Worm (Caenorhabditis elegans) whole organism, L2 larva: ENCODE results near the gene F40F8.11.
"Not testable (repeated sequence)": the region's sequence is repeated elsewhere in the genome, so short reads cannot be mapped to it uniquely, and the experiment has no call there.

ENCODE experiments used
- C34F6.9 ChIP-seq: fragments of 150-350 bp; optimal IDR thresholded peaks from 2 replicates; lab custom pipeline; 2014; ENCODE audit warnings: missing biosample characterization, missing genetic modification characterization
- F13H6.1 ChIP-seq: sonication (generic microtip); optimal IDR thresholded peaks from 2 replicates; lab custom pipeline; 2016; ENCODE audit warnings: missing genetic modification characterization, missing compliant biosample characterization
- R02D3.7 ChIP-seq: fragments of 150-350 bp; optimal IDR thresholded peaks from 2 replicates; lab custom pipeline; 2014; ENCODE audit warnings: missing biosample characterization, missing genetic modification characterization
- alr-1 ChIP-seq: fragments of 150-350 bp; optimal IDR thresholded peaks from 2 replicates; lab custom pipeline; 2014; ENCODE audit warnings: missing biosample characterization, missing genetic modification characterization
- ama-1 ChIP-seq: fragments of 150-350 bp; optimal IDR thresholded peaks from 2 replicates; lab custom pipeline; 2018; ENCODE audit warnings: inconsistent platforms
- ceh-16 ChIP-seq: fragments of 150-350 bp; optimal IDR thresholded peaks from 2 replicates; lab custom pipeline; 2014; ENCODE audit warnings: missing biosample characterization, missing genetic modification characterization
- crh-2 ChIP-seq: sonication (generic microtip); optimal IDR thresholded peaks from 2 replicates; lab custom pipeline; 2017; ENCODE audit warnings: missing biosample characterization, missing genetic modification characterization
- egl-27 ChIP-seq: sonication (generic microtip); optimal IDR thresholded peaks from 3 replicates; lab custom pipeline; 2017; ENCODE audit warnings: missing biosample characterization, missing genetic modification reagents, missing genetic modification characterization
- elt-3 ChIP-seq: sonication (generic microtip); optimal IDR thresholded peaks from 2 replicates; lab custom pipeline; 2017; ENCODE audit warnings: missing biosample characterization, missing genetic modification characterization
- fos-1 ChIP-seq: fragments of 150-350 bp; optimal IDR thresholded peaks from 2 replicates; lab custom pipeline; 2014; ENCODE audit warnings: missing biosample characterization, missing genetic modification characterization
- gmeb-1 ChIP-seq: fragments of 150-350 bp; optimal IDR thresholded peaks from 2 replicates; lab custom pipeline; 2014; ENCODE audit warnings: missing biosample characterization, missing genetic modification characterization
- lin-11 ChIP-seq: fragments of 150-350 bp; sonication (generic microtip); optimal IDR thresholded peaks from 2 replicates; lab custom pipeline; 2014; ENCODE audit warnings: missing biosample characterization, missing genetic modification characterization, inconsistent platforms, mixed read lengths
- lin-13 ChIP-seq: fragments of 150-350 bp; optimal IDR thresholded peaks from 2 replicates; lab custom pipeline; 2014; ENCODE audit warnings: missing biosample characterization, missing genetic modification reagents, missing genetic modification characterization
- mab-5 ChIP-seq: fragments of 150-350 bp; optimal IDR thresholded peaks from 2 replicates; lab custom pipeline; 2014; ENCODE audit warnings: missing biosample characterization, missing genetic modification characterization
- mbf-1 ChIP-seq: sonication (generic microtip); optimal IDR thresholded peaks from 2 replicates; lab custom pipeline; 2017; ENCODE audit warnings: missing biosample characterization, missing genetic modification characterization
- nhr-10 ChIP-seq: sonication (generic microtip); optimal IDR thresholded peaks from 2 replicates; lab custom pipeline; 2017; ENCODE audit warnings: missing biosample characterization, missing genetic modification characterization
- nhr-11 ChIP-seq: fragments of 150-350 bp; optimal IDR thresholded peaks from 2 replicates; lab custom pipeline; 2014; ENCODE audit warnings: missing biosample characterization, missing genetic modification characterization
- nhr-12 ChIP-seq: fragments of 150-350 bp; optimal IDR thresholded peaks from 2 replicates; lab custom pipeline; 2014; ENCODE audit warnings: missing biosample characterization, missing genetic modification characterization
- nhr-129 ChIP-seq: fragments of 150-350 bp; optimal IDR thresholded peaks from 2 replicates; lab custom pipeline; 2014; ENCODE audit warnings: missing biosample characterization, missing genetic modification characterization
- nhr-21 ChIP-seq: fragments of 150-350 bp; optimal IDR thresholded peaks from 2 replicates; lab custom pipeline; 2014; ENCODE audit warnings: missing biosample characterization, missing genetic modification characterization
- nhr-23 ChIP-seq: fragments of 150-350 bp; optimal IDR thresholded peaks from 2 replicates; lab custom pipeline; 2014; ENCODE audit warnings: missing biosample characterization, missing genetic modification reagents, missing genetic modification characterization
- nhr-6 ChIP-seq: fragments of 150-350 bp; optimal IDR thresholded peaks from 2 replicates; lab custom pipeline; 2014; ENCODE audit warnings: missing biosample characterization, missing genetic modification characterization
- sma-3 ChIP-seq: sonication (generic microtip); optimal IDR thresholded peaks from 2 replicates; lab custom pipeline; 2016; ENCODE audit warnings: missing genetic modification reagents, missing genetic modification characterization, missing compliant biosample characterization
- sma-9 ChIP-seq, 2 experiments: fragments of 150-350 bp in 1 of 2; sonication (generic microtip) in 1 of 2; optimal IDR thresholded peaks; 2 replicates each; lab custom pipeline; 2014 to 2016; ENCODE audit warnings: missing genetic modification characterization in 2 of 2, mild to moderate bottlenecking in 1 of 2, missing biosample characterization in 1 of 2, missing compliant biosample characterization in 1 of 2, missing genetic modification reagents in 1 of 2, moderate library complexity in 1 of 2
- unc-55 ChIP-seq: fragments of 150-350 bp; sonication (generic microtip); optimal IDR thresholded peaks from 3 replicates; lab custom pipeline; 2014; ENCODE audit warnings: missing biosample characterization, missing genetic modification reagents, missing genetic modification characterization
- unc-62 ChIP-seq: fragments of 150-350 bp; optimal IDR thresholded peaks from 2 replicates; lab custom pipeline; 2014; ENCODE audit warnings: missing biosample characterization, missing genetic modification reagents, missing genetic modification characterization
- zag-1 ChIP-seq: fragments of 150-350 bp; optimal IDR thresholded peaks from 2 replicates; lab custom pipeline; 2014; ENCODE audit warnings: missing biosample characterization, missing genetic modification characterization
- ztf-1 ChIP-seq: fragments of 200-800 bp; sonication (Bioruptor generic); conservative IDR thresholded peaks from 2 replicates; pipeline ENCODE4 v1.3.6; 2022; ENCODE audit warnings: missing genetic modification characterization, missing compliant biosample characterization
- ztf-11 ChIP-seq: sonication (generic microtip); optimal IDR thresholded peaks from 2 replicates; lab custom pipeline; 2017; ENCODE audit warnings: missing biosample characterization, missing genetic modification characterization
- ztf-4 ChIP-seq: fragments of 150-350 bp; optimal IDR thresholded peaks from 2 replicates; lab custom pipeline; 2014; ENCODE audit warnings: missing biosample characterization, missing genetic modification characterization

The F40F8.11 gene

ce11 chrII:11125059-11125594, 7.3 kb downstream of the F40F8.11 start:
- no peak for TF ChIP-seq nhr-12
- TF ChIP-seq zag-1 (tag; lab: Kevin White, UChicago) = no peak
- TF ChIP-seq fos-1 (tag; lab: Kevin White, UChicago) = no peak
- no peak for TF ChIP-seq nhr-21 (tag; lab: Kevin White, UChicago)
- no peak for TF ChIP-seq elt-3 (tag; lab: Kevin White, UChicago)
- no peak for TF ChIP-seq ztf-1 (GFP tag; lab: Robert Waterston, UW)
- TF ChIP-seq nhr-10 (tag; lab: Kevin White, UChicago) = no peak
- TF ChIP-seq nhr-11 (tag; lab: Kevin White, UChicago) = no peak
- no peak for TF ChIP-seq unc-62 (GFP tag; lab: Kevin White, UChicago)
- no peak for TF ChIP-seq nhr-6 (tag; lab: Kevin White, UChicago)
- no peak for TF ChIP-seq ceh-16
- TF ChIP-seq mab-5 (tag; lab: Kevin White, UChicago) = no peak
- no peak for TF ChIP-seq C34F6.9 (tag; lab: Kevin White, UChicago)
- no peak for TF ChIP-seq F13H6.1 (tag; lab: Kevin White, UChicago)
- no peak for TF ChIP-seq unc-55 (GFP tag; lab: Kevin White, UChicago)
- TF ChIP-seq ztf-11 (tag; lab: Kevin White, UChicago) = no peak
- TF ChIP-seq sma-9 (GFP tag; optimal IDR thresholded peaks at IDR 0.05; lab: Kevin White, UChicago) = no peak
- no peak for TF ChIP-seq sma-9 (tag; optimal IDR thresholded peaks at IDR 0.05; lab: Kevin White, UChicago)
- no peak for TF ChIP-seq gmeb-1 (tag; lab: Kevin White, UChicago)
- no peak for TF ChIP-seq lin-13

ce11 chrII:11121800-11122199, 10.6 kb downstream of the F40F8.11 start, which contains the start of gene W10C6.2:
Gene W10C6.2, minus strand, starts transcription at chrII:11121900.
- not testable (repeated sequence) for TF ChIP-seq egl-27, gmeb-1, crh-2 (tag; lab: Kevin White, UChicago)

DNA sequence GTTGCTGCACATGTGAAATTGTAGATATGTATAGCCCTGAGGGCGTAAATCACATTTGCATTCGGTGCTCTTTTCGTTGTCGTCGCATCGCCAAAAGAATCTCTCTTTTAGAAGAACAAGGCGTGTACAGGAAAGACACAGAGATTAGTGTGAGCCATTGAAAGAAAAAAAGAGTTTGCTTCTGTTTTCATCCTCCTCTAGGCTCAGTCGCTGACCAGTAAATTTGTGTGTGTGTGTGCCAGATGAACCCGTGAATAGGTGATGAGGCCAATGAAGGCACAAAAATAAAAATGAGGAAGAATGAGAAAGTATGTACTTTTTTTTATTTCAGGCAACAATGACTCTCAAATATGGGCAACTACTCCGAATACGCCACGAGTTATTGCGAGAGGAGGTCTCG, 20.0 kb downstream of the F40F8.11 start, which contains the start of gene mat-2:
mat-2 (plus strand) TSS at position 301 of the 400 bp plus-strand sequence.
- TF ChIP-seq ztf-4 (tag; lab: Kevin White, UChicago) (no peak), sma-9 (GFP tag; optimal IDR thresholded peaks at IDR 0.05; lab: Kevin White, UChicago) (no peak), sma-9 (tag; optimal IDR thresholded peaks at IDR 0.05; lab: Kevin White, UChicago) (no peak), nhr-11 (tag; lab: Kevin White, UChicago) (no peak), lin-11 (tag; lab: Kevin White, UChicago) (no peak), ztf-11 (tag; lab: Kevin White, UChicago) (no peak)
- TF ChIP-seq, all 48 proteins: peak for 0

ce11 chrII:11111107-11111506, 21.3 kb downstream of the F40F8.11 start, which contains the start of gene glb-4:
Gene glb-4, minus strand, starts transcription at chrII:11111207.
- TF ChIP-seq sma-3 (no peak), mbf-1 (tag; lab: Kevin White, UChicago) (no peak), unc-55 (GFP tag; lab: Kevin White, UChicago) (no peak), alr-1 (tag; lab: Kevin White, UChicago) (no peak), nhr-129 (no peak), nhr-23 (tag; lab: Kevin White, UChicago) (no peak), nhr-11 (tag; lab: Kevin White, UChicago) (no peak), ama-1 (lab: Kevin White, UChicago) (no peak), gmeb-1 (tag; lab: Kevin White, UChicago) (no peak), ztf-11 (tag; lab: Kevin White, UChicago) (no peak), nhr-10 (tag; lab: Kevin White, UChicago) (no peak), F13H6.1 (tag; lab: Kevin White, UChicago) (no peak), C34F6.9 (tag; lab: Kevin White, UChicago) (no peak), unc-62 (GFP tag; lab: Kevin White, UChicago) (no peak), lin-11 (tag; lab: Kevin White, UChicago) (no peak)

DNA sequence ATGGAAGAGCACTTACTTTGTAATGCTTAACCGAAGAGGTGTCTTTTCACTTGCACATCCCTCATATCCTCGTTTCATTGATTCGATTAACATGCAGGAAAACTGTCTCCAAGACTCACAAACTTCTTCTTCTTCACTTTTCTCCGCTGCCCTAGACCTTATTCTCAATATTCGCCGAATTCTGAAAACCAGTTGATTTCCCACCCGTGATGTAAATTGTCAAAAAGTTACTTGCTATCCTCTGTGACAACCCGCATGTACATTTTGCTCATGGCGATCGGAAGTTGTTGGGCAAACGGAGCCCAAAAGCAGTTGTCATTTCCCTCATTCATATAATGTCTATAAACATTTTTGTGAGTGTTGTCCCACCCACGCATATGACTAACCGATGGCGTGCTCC, 22.0 kb downstream of the F40F8.11 start:
- no peak for TF ChIP-seq unc-62 (GFP tag; lab: Kevin White, UChicago)
- no peak for TF ChIP-seq nhr-10 (tag; lab: Kevin White, UChicago)
- TF ChIP-seq R02D3.7 = no peak
- TF ChIP-seq, all 48 proteins: peak for 0

DNA sequence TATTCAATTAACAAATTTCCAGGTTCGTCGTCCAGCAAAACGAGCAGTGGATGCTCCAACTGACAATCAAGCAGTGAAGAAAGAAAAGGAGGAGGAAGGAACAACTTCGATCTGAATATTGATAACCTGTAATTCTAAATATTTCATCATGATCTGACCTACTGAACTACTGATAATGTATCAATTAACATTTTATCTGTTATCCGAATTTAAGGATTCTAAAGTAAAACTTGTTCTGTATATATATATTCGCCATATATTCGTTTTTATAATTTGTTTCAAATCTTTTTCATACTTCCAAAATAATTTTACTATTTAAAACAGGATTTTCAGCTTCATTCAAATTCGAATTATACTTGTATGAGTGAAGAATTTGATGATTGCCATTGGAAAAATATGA, 24.6 kb downstream of the F40F8.11 start, which contains the start of gene apc-17:
apc-17 (plus strand) TSS at position 301 of the 400 bp plus-strand sequence.
- no peak for TF ChIP-seq C34F6.9 (tag; lab: Kevin White, UChicago)
- TF ChIP-seq zag-1 (tag; lab: Kevin White, UChicago) = no peak
- TF ChIP-seq nhr-129 = no peak
